Fruit fly (Drosophila melanogaster): Measurements from ENCODE around the gene Reph.

The Reph gene

dm6 chr2L:3786246-3786645, 17.1 kb upstream of the Reph start (continued):
- TF ChIP-seq pfk (GFP tag; optimal IDR thresholded peaks at IDR 0.05) (no peak), CG9727 (GFP tag; optimal IDR thresholded peaks at IDR 0.05) (peak; percentile 48), abd-A (tag; optimal IDR thresholded peaks at IDR 0.05) (no peak), gsb-n (tag; optimal IDR thresholded peaks at IDR 0.05) (peak; percentile 43), CG10654 (GFP tag; optimal IDR thresholded peaks at IDR 0.05) (peak; percentile 34), Hr51 (GFP tag; optimal IDR thresholded peaks at IDR 0.05) (peak; percentile 62 to 75), corto (GFP tag; optimal IDR thresholded peaks at IDR 0.05) (no peak), CG3407 (GFP tag; optimal IDR thresholded peaks at IDR 0.05) (peak; percentile 61), CG1602 (GFP tag; optimal IDR thresholded peaks at IDR 0.05) (peak; percentile 79)

dm6 chr2L:3787028-3787427, 16.3 kb upstream of the Reph start, which contains the start of gene bark:
TSS of gene bark (plus strand) at chr2L:3787167.
- TF ChIP-seq CrebB (tag; optimal IDR thresholded peaks at IDR 0.05) (peak; percentile 19), CG9437 (GFP tag; optimal IDR thresholded peaks at IDR 0.05) (no peak), CG6854 (GFP tag; optimal IDR thresholded peaks at IDR 0.05) (no peak), Eip74EF (GFP tag; optimal IDR thresholded peaks at IDR 0.05) (peak in 1 of 2 experiments; percentile 0), CG18476 (GFP tag; optimal IDR thresholded peaks at IDR 0.05) (no peak), ftz-f1 (GFP tag; optimal IDR thresholded peaks at IDR 0.05) (peak; percentile 17), Deaf1 (tag; optimal IDR thresholded peaks at IDR 0.05) (peak; percentile 35), pum (GFP tag; optimal IDR thresholded peaks at IDR 0.05) (no peak), kni (GFP tag; optimal IDR thresholded peaks at IDR 0.05) (peak; percentile 16), ham (GFP tag; IDR thresholded peaks at IDR 0.05) (no peak), CG11560 (tag; IDR thresholded peaks at IDR 0.05) (no peak), her (GFP tag; optimal IDR thresholded peaks at IDR 0.05) (peak; percentile 13), CG8281 (tag; optimal IDR thresholded peaks at IDR 0.05) (no peak), Hmr (GFP tag; optimal IDR thresholded peaks at IDR 0.05) (peak; percentile 12), sqz (GFP tag; optimal IDR thresholded peaks at IDR 0.05) (peak; percentile 64), CG8924 (tag; optimal IDR thresholded peaks at IDR 0.05) (no peak), Ptx1 (GFP tag; IDR thresholded peaks at IDR 0.05) (no peak), CG18011 (GFP tag; optimal IDR thresholded peaks at IDR 0.05) (no peak), Doc2 (GFP tag; IDR thresholded peaks at IDR 0.05) (no peak), ranshi (GFP tag; IDR thresholded peaks at IDR 0.05) (no peak), CG4360 (GFP tag; IDR thresholded peaks at IDR 0.05) (no peak), ci (GFP tag; IDR thresholded peaks at IDR 0.05) (peak; percentile 56; the same call in 2 of the 3 replicates), CG14441 (GFP tag; IDR thresholded peaks at IDR 0.05) (0 out of 2 replicates have a peak, but pooled peaks have one; percentile 31), YL-1 (GFP tag; optimal IDR thresholded peaks at IDR 0.05) (no peak), CG17912 (GFP tag; optimal IDR thresholded peaks at IDR 0.05) (no peak), Ets97D (GFP tag; optimal IDR thresholded peaks at IDR 0.05) (no peak), CG13624 (GFP tag; optimal IDR thresholded peaks at IDR 0.05) (peak; percentile 27), CG7745 (tag; optimal IDR thresholded peaks at IDR 0.05) (no peak), CG34422 (GFP tag; IDR thresholded peaks at IDR 0.05) (peak; percentile 51; the same call in 1 of the 3 replicates), CG14710 (tag; optimal IDR thresholded peaks at IDR 0.05) (no peak), CG13775 (GFP tag; optimal IDR thresholded peaks at IDR 0.05) (no peak), CG2202 (tag; optimal IDR thresholded peaks at IDR 0.05) (no peak), B-H2 (GFP tag; optimal IDR thresholded peaks at IDR 0.05) (no peak), CG34224 (GFP tag; IDR thresholded peaks at IDR 0.05; ENCODE audit: partially characterized antibody) (peak; percentile 48; the same call in 2 of the 3 replicates), pho (GFP tag; optimal IDR thresholded peaks at IDR 0.05) (no peak), dmrt99B (tag; optimal IDR thresholded peaks at IDR 0.05) (no peak), tup (GFP tag; optimal IDR thresholded peaks at IDR 0.05) (no peak), CG2129 (GFP tag; IDR thresholded peaks at IDR 0.05; ENCODE audit: partially characterized antibody) (no peak), bowl (GFP tag; IDR thresholded peaks at IDR 0.05) (no peak; the same call in 1 of the 2 replicates), CG17186 (GFP tag; optimal IDR thresholded peaks at IDR 0.05) (no peak)
